Worm (Caenorhabditis elegans) whole organism, L4 larva: Measurements from ENCODE around the gene pafo-1.

Experiments used
- ceh-82 ChIP-seq: sonication (generic microtip); optimal IDR thresholded peaks from 2 replicates; lab custom pipeline; 2017; ENCODE audit warnings: missing biosample characterization, missing genetic modification characterization
- ces-1 ChIP-seq: fragments of 150-350 bp; sonication (generic microtip); optimal IDR thresholded peaks from 4 replicates; lab custom pipeline; 2014; ENCODE audit warnings: missing biosample characterization, missing genetic modification reagents, missing genetic modification characterization
- duxl-1 ChIP-seq: sonication (generic microtip); optimal IDR thresholded peaks from 2 replicates; lab custom pipeline; 2016; ENCODE audit warnings: mild to moderate bottlenecking, missing genetic modification characterization, moderate library complexity, missing compliant biosample characterization; ENCODE audit not compliant: poor library complexity
- lin-38 ChIP-seq: fragments of 200-800 bp; sonication (Bioruptor generic); IDR thresholded peaks from 2 replicates; pipeline ENCODE4 v1.3.6; 2022; ENCODE audit warnings: missing genetic modification reagents, missing genetic modification characterization, missing compliant biosample characterization
- skn-1 ChIP-seq: fragments of 150-350 bp; optimal IDR thresholded peaks from 2 replicates; lab custom pipeline; 2014; ENCODE audit warnings: missing biosample characterization, missing genetic modification characterization
- unc-39 ChIP-seq: sonication (generic microtip); optimal IDR thresholded peaks from 2 replicates; lab custom pipeline; 2017; ENCODE audit warnings: missing biosample characterization, missing genetic modification characterization
- unc-62 ChIP-seq, 3 experiments: fragments of 150-350 bp in 1 of 3; sonication (generic microtip); optimal IDR thresholded peaks in 2 of 3; peaks in 1 of 3; 1 replicate in 1 of 3; 2 replicates in 2 of 3; lab custom pipeline; 2014 to 2017; ENCODE audit warnings: missing biosample characterization in 3 of 3, missing genetic modification characterization in 3 of 3, missing genetic modification reagents in 3 of 3, missing genotype in 1 of 3
- ztf-11 ChIP-seq: fragments of 150-350 bp; optimal IDR thresholded peaks from 2 replicates; lab custom pipeline; 2014; ENCODE audit warnings: missing biosample characterization, missing genetic modification characterization

DNA sequence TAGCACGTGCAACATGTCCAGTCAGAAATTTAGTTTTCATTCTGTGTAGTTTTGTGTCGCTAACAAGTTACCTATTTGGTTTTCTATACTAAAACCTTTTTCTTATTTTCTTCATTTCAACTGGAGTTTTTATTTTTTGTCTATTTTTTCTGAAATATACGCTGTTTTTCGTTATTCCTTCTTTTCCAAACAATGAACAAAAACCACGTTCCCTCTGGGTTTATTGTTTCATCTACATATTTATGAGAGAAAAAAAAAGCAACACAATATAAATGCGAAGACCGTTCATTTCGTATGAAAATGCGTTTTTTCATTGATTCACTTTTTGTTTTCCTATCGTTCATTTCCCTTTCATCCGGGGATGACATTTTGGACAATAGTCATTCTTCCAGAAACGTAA lies 42.1 kb upstream of the pafo-1 start, which contains the start of gene T11F9.22:
- TF ChIP-seq ces-1 (GFP tag; lab: Kevin White, UChicago) (no peak), unc-39 (tag; lab: Kevin White, UChicago) (no peak), unc-62 (GFP tag; optimal IDR thresholded peaks at IDR 0.05 in 1 of 2; lab: Kevin White, UChicago) (no peak), unc-62 (tag; optimal IDR thresholded peaks at IDR 0.05; lab: Kevin White, UChicago) (no peak), skn-1 (tag; lab: Kevin White, UChicago) (no peak), lin-38 (GFP tag; lab: Robert Waterston, UW) (no peak), ceh-82 (no peak), ztf-11 (tag; lab: Kevin White, UChicago) (no peak), duxl-1 (no peak)
